Worm (Caenorhabditis elegans) whole organism, L4 larva: Measurements from ENCODE around the gene npr-10.

Source experiments
- F37D6.2 ChIP-seq: sonication (generic microtip); optimal IDR thresholded peaks from 2 replicates; lab custom pipeline; 2016; ENCODE audit warnings: mild to moderate bottlenecking, missing genetic modification characterization, missing compliant biosample characterization
- F44E2.7 ChIP-seq: fragments of 200-800 bp; sonication (Bioruptor generic); IDR thresholded peaks from 2 replicates; pipeline ENCODE4 v2.1.2; 2022; ENCODE audit warnings: missing genetic modification characterization, missing compliant biosample characterization
- T26A8.4 ChIP-seq: fragments of 200-800 bp; sonication (Bioruptor generic); IDR thresholded peaks from 2 replicates; pipeline ENCODE4 v1.3.6; 2022; ENCODE audit warnings: missing genetic modification characterization, missing compliant biosample characterization
- Y105C5A.15 ChIP-seq: fragments of 200-800 bp; sonication (Bioruptor generic); IDR thresholded peaks from 2 replicates; pipeline ENCODE4 v1.3.6; 2022; ENCODE audit warnings: missing genetic modification characterization, missing compliant biosample characterization
- Y5F2A.4 ChIP-seq: fragments of 200-800 bp; sonication (Bioruptor generic); optimal IDR thresholded peaks from 2 replicates; lab custom pipeline; 2018; ENCODE audit warnings: mild to moderate bottlenecking, missing genetic modification characterization, missing compliant biosample characterization
- aha-1 ChIP-seq: fragments of 150-350 bp; peaks from one replicate; lab custom pipeline; 2014; ENCODE audit warnings: missing biosample characterization, missing genetic modification characterization
- arid-1 ChIP-seq: fragments of 200-800 bp; sonication (Bioruptor generic); conservative IDR thresholded peaks from 2 replicates; pipeline ENCODE4 v1.3.6; 2022; ENCODE audit warnings: missing genetic modification reagents, missing genetic modification characterization, missing compliant biosample characterization
- attf-4 ChIP-seq: sonication (generic microtip); optimal IDR thresholded peaks from 3 replicates; lab custom pipeline; 2017; ENCODE audit warnings: missing biosample characterization, missing genetic modification characterization
- ceh-32 ChIP-seq: sonication (generic microtip); optimal IDR thresholded peaks from 2 replicates; lab custom pipeline; 2016; ENCODE audit warnings: mild to moderate bottlenecking, missing genetic modification characterization, missing compliant biosample characterization; ENCODE audit not compliant: poor library complexity
- ceh-62 ChIP-seq: sonication (generic microtip); optimal IDR thresholded peaks from 2 replicates; lab custom pipeline; 2017; ENCODE audit warnings: missing biosample characterization, missing genetic modification characterization
- ces-1 ChIP-seq: fragments of 150-350 bp; sonication (generic microtip); optimal IDR thresholded peaks from 4 replicates; lab custom pipeline; 2014; ENCODE audit warnings: missing biosample characterization, missing genetic modification reagents, missing genetic modification characterization
- cey-2 ChIP-seq: sonication (generic microtip); optimal IDR thresholded peaks from 3 replicates; lab custom pipeline; 2017; ENCODE audit warnings: missing genetic modification characterization, mild to moderate bottlenecking, missing compliant biosample characterization, antibody characterized with exemption, borderline replicate concordance; ENCODE audit not compliant: insufficient read depth
- daf-8 ChIP-seq: fragments of 200-800 bp; sonication (Bioruptor generic); IDR thresholded peaks from 2 replicates; pipeline ENCODE4 v1.3.6; 2022; ENCODE audit warnings: missing genetic modification characterization, missing compliant biosample characterization
- dmd-6 ChIP-seq: fragments of 200-800 bp; sonication (Bioruptor generic); IDR thresholded peaks from 2 replicates; pipeline ENCODE4 v1.3.6; 2022; ENCODE audit warnings: missing genetic modification reagents, missing genetic modification characterization, missing compliant biosample characterization
- dmd-8 ChIP-seq: fragments of 200-800 bp; sonication (Bioruptor generic); IDR thresholded peaks from 2 replicates; pipeline ENCODE4 v1.3.6; 2022; ENCODE audit warnings: missing genetic modification characterization, missing compliant biosample characterization
- dmd-9 ChIP-seq: fragments of 200-800 bp; sonication (Bioruptor generic); IDR thresholded peaks from 2 replicates; pipeline ENCODE4 v1.3.6; 2022; ENCODE audit warnings: missing genetic modification reagents, missing genetic modification characterization, missing compliant biosample characterization
- dve-1 ChIP-seq: sonication (generic microtip); optimal IDR thresholded peaks from 2 replicates; lab custom pipeline; 2017; ENCODE audit warnings: antibody characterized with exemption, mild to moderate bottlenecking, missing genetic modification characterization, missing compliant biosample characterization; ENCODE audit not compliant: insufficient read depth
- hif-1 ChIP-seq, 2 experiments: sonication (generic microtip); optimal IDR thresholded peaks; 2 replicates each; lab custom pipeline; 2016 to 2017; ENCODE audit warnings: missing compliant biosample characterization in 2 of 2, missing genetic modification characterization in 2 of 2, missing genetic modification reagents in 2 of 2, missing genotype in 2 of 2, mild to moderate bottlenecking in 1 of 2
- hlh-30 ChIP-seq: sonication (generic microtip); optimal IDR thresholded peaks from 2 replicates; lab custom pipeline; 2017; ENCODE audit warnings: antibody characterized with exemption, mild to moderate bottlenecking, missing genetic modification characterization, missing compliant biosample characterization; ENCODE audit not compliant: insufficient read depth
- hmg-1.1 ChIP-seq: fragments of 200-800 bp; sonication (Bioruptor generic); IDR thresholded peaks from 2 replicates; pipeline ENCODE4 v1.3.6; 2022; ENCODE audit warnings: missing genetic modification reagents, missing genetic modification characterization, missing compliant biosample characterization
- lin-13 ChIP-seq: fragments of 150-350 bp; optimal IDR thresholded peaks from 2 replicates; lab custom pipeline; 2014; ENCODE audit warnings: missing biosample characterization, missing genetic modification reagents, missing genetic modification characterization
- lin-29 ChIP-seq: fragments of 200-800 bp; sonication (Bioruptor generic); IDR thresholded peaks from 2 replicates; pipeline ENCODE4 v1.3.6; 2022; ENCODE audit warnings: missing genetic modification reagents, missing genetic modification characterization, missing compliant biosample characterization
- lin-38 ChIP-seq: fragments of 200-800 bp; sonication (Bioruptor generic); IDR thresholded peaks from 2 replicates; pipeline ENCODE4 v1.3.6; 2022; ENCODE audit warnings: missing genetic modification reagents, missing genetic modification characterization, missing compliant biosample characterization
- lin-39 ChIP-seq: fragments of 150-350 bp; optimal IDR thresholded peaks from 2 replicates; lab custom pipeline; 2014; ENCODE audit warnings: missing biosample characterization, missing genetic modification reagents, missing genetic modification characterization
- lir-3 ChIP-seq: sonication (generic microtip); optimal IDR thresholded peaks from 2 replicates; lab custom pipeline; 2016; ENCODE audit warnings: mild to moderate bottlenecking, missing genetic modification characterization, missing compliant biosample characterization
- lsy-2 ChIP-seq, 2 experiments: fragments of 150-350 bp in 1 of 2; sonication (generic microtip) in 1 of 2; optimal IDR thresholded peaks; 2 replicates each; lab custom pipeline; 2014 to 2017; ENCODE audit warnings: missing biosample characterization in 2 of 2, missing genetic modification characterization in 2 of 2
- madf-9 ChIP-seq: fragments of 200-800 bp; sonication (Bioruptor generic); conservative IDR thresholded peaks from 2 replicates; pipeline ENCODE4 v1.3.6; 2022; ENCODE audit warnings: missing genetic modification reagents, missing genetic modification characterization, missing compliant biosample characterization
- mdt-29 ChIP-seq: fragments of 200-800 bp; sonication (Bioruptor generic); IDR thresholded peaks from 2 replicates; pipeline ENCODE4 v1.3.6; 2022; ENCODE audit warnings: missing genetic modification reagents, missing genetic modification characterization, missing compliant biosample characterization
- mes-2 ChIP-seq: sonication (generic microtip); optimal IDR thresholded peaks from 2 replicates; lab custom pipeline; 2016; ENCODE audit warnings: missing genotype, mild to moderate bottlenecking, missing genetic modification characterization, missing compliant biosample characterization; ENCODE audit not compliant: poor library complexity, severe bottlenecking
- mxl-3 ChIP-seq: fragments of 200-800 bp; sonication (Bioruptor generic); optimal IDR thresholded peaks from 2 replicates; lab custom pipeline; 2018; ENCODE audit warnings: mild to moderate bottlenecking, missing genetic modification characterization, missing compliant biosample characterization
- nhr-11 ChIP-seq: fragments of 150-350 bp; optimal IDR thresholded peaks from 2 replicates; lab custom pipeline; 2014; ENCODE audit warnings: missing biosample characterization, missing genetic modification characterization
- nhr-28 ChIP-seq: fragments of 150-350 bp; optimal IDR thresholded peaks from 2 replicates; lab custom pipeline; 2014; ENCODE audit warnings: missing biosample characterization, missing genetic modification characterization
- nhr-42 ChIP-seq: fragments of 200-800 bp; sonication (Bioruptor generic); IDR thresholded peaks from 2 replicates; pipeline ENCODE4 v1.3.6; 2022; ENCODE audit warnings: missing genetic modification characterization, missing compliant biosample characterization
- nhr-48 ChIP-seq: sonication (generic microtip); optimal IDR thresholded peaks from 2 replicates; lab custom pipeline; 2016; ENCODE audit warnings: mild to moderate bottlenecking, missing genetic modification characterization, missing compliant biosample characterization
- nhr-6 ChIP-seq: fragments of 150-350 bp; optimal IDR thresholded peaks from 2 replicates; lab custom pipeline; 2014; ENCODE audit warnings: missing biosample characterization, missing genetic modification characterization
- saeg-2 ChIP-seq: fragments of 200-800 bp; sonication (Bioruptor generic); IDR thresholded peaks from 2 replicates; pipeline ENCODE4 v1.3.6; 2022; ENCODE audit warnings: missing genetic modification reagents, missing genetic modification characterization, missing compliant biosample characterization
- set-16 ChIP-seq: fragments of 200-800 bp; sonication (Bioruptor generic); IDR thresholded peaks from 2 replicates; pipeline ENCODE4 v1.3.6; 2022; ENCODE audit warnings: missing genetic modification reagents, missing genetic modification characterization, missing compliant biosample characterization
- skn-1 ChIP-seq: fragments of 150-350 bp; optimal IDR thresholded peaks from 2 replicates; lab custom pipeline; 2014; ENCODE audit warnings: missing biosample characterization, missing genetic modification characterization
- snpc-4 ChIP-seq: fragments of 150-350 bp; optimal IDR thresholded peaks from 2 replicates; lab custom pipeline; 2014; ENCODE audit warnings: missing biosample characterization, missing genetic modification characterization
- tag-97 ChIP-seq: fragments of 200-800 bp; sonication (Bioruptor generic); IDR thresholded peaks from 2 replicates; pipeline ENCODE4 v1.3.6; 2022; ENCODE audit warnings: missing genetic modification characterization, missing compliant biosample characterization
- tra-1 ChIP-seq: fragments of 200-800 bp; sonication (Bioruptor generic); IDR thresholded peaks from 2 replicates; pipeline ENCODE4 v1.3.6; 2022; ENCODE audit warnings: missing genetic modification reagents, missing genetic modification characterization, missing compliant biosample characterization
- unc-62 ChIP-seq, 3 experiments: fragments of 150-350 bp in 1 of 3; sonication (generic microtip); optimal IDR thresholded peaks in 2 of 3; peaks in 1 of 3; 1 replicate in 1 of 3; 2 replicates in 2 of 3; lab custom pipeline; 2014 to 2017; ENCODE audit warnings: missing biosample characterization in 3 of 3, missing genetic modification characterization in 3 of 3, missing genetic modification reagents in 3 of 3, missing genotype in 1 of 3
- vab-7 ChIP-seq: fragments of 200-800 bp; sonication (Bioruptor generic); IDR thresholded peaks from 2 replicates; pipeline ENCODE4 v1.3.6; 2022; ENCODE audit warnings: missing genetic modification reagents, missing genetic modification characterization, missing compliant biosample characterization
- zfp-2 ChIP-seq: sonication (generic microtip); optimal IDR thresholded peaks from 2 replicates; lab custom pipeline; 2016; ENCODE audit warnings: mild to moderate bottlenecking, missing genetic modification characterization, missing compliant biosample characterization
- zfp-3 ChIP-seq: fragments of 200-800 bp; sonication (Bioruptor generic); conservative IDR thresholded peaks from 2 replicates; pipeline ENCODE4 v1.3.6; 2022; ENCODE audit warnings: missing genetic modification reagents, missing genetic modification characterization, missing compliant biosample characterization
- zip-11 ChIP-seq: fragments of 200-800 bp; sonication (Bioruptor generic); IDR thresholded peaks from 2 replicates; pipeline ENCODE4 v1.3.6; 2022; ENCODE audit warnings: missing genetic modification characterization, missing compliant biosample characterization
- ztf-7 ChIP-seq: fragments of 150-350 bp; optimal IDR thresholded peaks from 2 replicates; lab custom pipeline; 2014; ENCODE audit warnings: missing biosample characterization, missing genetic modification characterization

npr-10 gene

ce11 chrX:12996161-12996560 lies 36.3 kb downstream of the npr-10 start:
- TF ChIP-seq nhr-11 (no peak), madf-9 (GFP tag; lab: Robert Waterston, UW) (no peak), cey-2 (tag; lab: Kevin White, UChicago) (no peak), zip-11 (GFP tag; lab: Robert Waterston, UW) (no peak), unc-62 (GFP tag; optimal IDR thresholded peaks at IDR 0.05 in 1 of 2; lab: Kevin White, UChicago) (no peak), unc-62 (tag; optimal IDR thresholded peaks at IDR 0.05; lab: Kevin White, UChicago) (no peak), lsy-2 (tag; optimal IDR thresholded peaks at IDR 0.05; lab: Kevin White, UChicago) (no peak), mxl-3 (no peak), lir-3 (tag; lab: Kevin White, UChicago) (no peak), hif-1 (tag; optimal IDR thresholded peaks at IDR 0.05; lab: Kevin White, UChicago) (no peak), tag-97 (no peak), nhr-6 (tag; lab: Kevin White, UChicago) (no peak), set-16 (GFP tag; lab: Robert Waterston, UW) (no peak), lin-38 (GFP tag; lab: Robert Waterston, UW) (no peak), hmg-1.1 (no peak), dmd-6 (GFP tag; lab: Robert Waterston, UW) (no peak), F37D6.2 (tag; lab: Kevin White, UChicago) (no peak)

- TF ChIP-seq snpc-4 (tag; lab: Kevin White, UChicago) = no peak
- TF ChIP-seq ceh-62 (tag; lab: Kevin White, UChicago) = no peak
- no peak for TF ChIP-seq lin-29 (GFP tag; lab: Robert Waterston, UW)
- TF ChIP-seq ces-1 (GFP tag; lab: Kevin White, UChicago) = no peak
- no peak for TF ChIP-seq zfp-2 (tag; lab: Kevin White, UChicago)
- peak; percentile 98 for TF ChIP-seq aha-1
- no peak for TF ChIP-seq attf-4 (tag; lab: Kevin White, UChicago)
- TF ChIP-seq Y5F2A.4 (GFP tag; lab: Kevin White, UChicago) = no peak
- TF ChIP-seq vab-7 (GFP tag; lab: Robert Waterston, UW) = no peak
- TF ChIP-seq nhr-42 (GFP tag; lab: Robert Waterston, UW) = no peak
- TF ChIP-seq nhr-28 (tag; lab: Kevin White, UChicago) = peak; percentile 25
- no peak for TF ChIP-seq Y105C5A.15 (GFP tag; lab: Robert Waterston, UW)
- TF ChIP-seq skn-1 (tag; lab: Kevin White, UChicago) = no peak
- no peak for TF ChIP-seq ceh-32 (tag; lab: Kevin White, UChicago)
- 0 out of 2 replicates have a peak, but pooled peaks have one; percentile 63 for TF ChIP-seq saeg-2
- no peak for TF ChIP-seq dmd-9 (GFP tag; lab: Robert Waterston, UW)
- TF ChIP-seq zip-11 (GFP tag; lab: Robert Waterston, UW) = no peak
- peak; percentile 64; the same call in 1 of the 2 replicates for TF ChIP-seq T26A8.4 (GFP tag; lab: Robert Waterston, UW)
- TF ChIP-seq lin-39 (tag; lab: Kevin White, UChicago) = no peak
- TF ChIP-seq arid-1 = 0 out of 2 replicates have a peak, but pooled peaks have one; percentile 28
- peak; percentile 30 for TF ChIP-seq mes-2 (tag; lab: Kevin White, UChicago)
- TF ChIP-seq mdt-29 = no peak
- peak; percentile 46; the same call in 1 of the 2 replicates for TF ChIP-seq dmd-6 (GFP tag; lab: Robert Waterston, UW)
- no peak for TF ChIP-seq lin-13 (GFP tag; lab: Kevin White, UChicago)
- TF ChIP-seq hlh-30 (tag; lab: Kevin White, UChicago) = peak; percentile 79
- TF ChIP-seq nhr-48 (tag; lab: Kevin White, UChicago) = peak; percentile 58
- no peak for TF ChIP-seq daf-8 (GFP tag; lab: Robert Waterston, UW)
- no peak for TF ChIP-seq tra-1
- TF ChIP-seq ztf-7 (tag; lab: Kevin White, UChicago) = no peak
- TF ChIP-seq dmd-8 (GFP tag; lab: Robert Waterston, UW) = no peak
- peak; percentile 46 for TF ChIP-seq dve-1 (tag; lab: Kevin White, UChicago)
- no peak for TF ChIP-seq F44E2.7 (GFP tag; lab: Robert Waterston, UW)
- no peak for TF ChIP-seq zfp-3 (GFP tag; lab: Robert Waterston, UW)
These were observed 41.7 kb downstream of the npr-10 start, which contains the start of the genes F11C1.1 and vwa-8 for ce11 chrX:12990529-12991520. F11C1.1 (minus strand) TSS chrX:12990579. vwa-8 (plus strand) TSS chrX:12991470.
